Worm (Caenorhabditis elegans) whole organism, L4 larva: ENCODE measurements around the gene alkb-1.

Experiments used
- D1046.2 ChIP-seq: fragments of 200-800 bp; sonication (Bioruptor generic); IDR thresholded peaks from 2 replicates; pipeline ENCODE4 v1.3.6; 2022; ENCODE audit warnings: missing genetic modification characterization, missing compliant biosample characterization
- F10B5.3 ChIP-seq: sonication (generic microtip); optimal IDR thresholded peaks from 2 replicates; lab custom pipeline; 2016; ENCODE audit warnings: mild to moderate bottlenecking, missing genetic modification characterization, missing compliant biosample characterization
- F26F4.8 ChIP-seq: fragments of 200-800 bp; sonication (Bioruptor generic); conservative IDR thresholded peaks from 2 replicates; pipeline ENCODE4 v1.3.6; 2022; ENCODE audit warnings: missing genetic modification characterization, missing compliant biosample characterization
- T20F7.1 ChIP-seq: fragments of 200-800 bp; sonication (Bioruptor generic); optimal IDR thresholded peaks from 2 replicates; lab custom pipeline; 2018; ENCODE audit warnings: mild to moderate bottlenecking, missing genetic modification characterization, missing compliant biosample characterization
- T26A8.4 ChIP-seq: fragments of 200-800 bp; sonication (Bioruptor generic); IDR thresholded peaks from 2 replicates; pipeline ENCODE4 v1.3.6; 2022; ENCODE audit warnings: missing genetic modification characterization, missing compliant biosample characterization
- Y48G9A.11 ChIP-seq: fragments of 200-800 bp; sonication (Bioruptor generic); IDR thresholded peaks from 2 replicates; pipeline ENCODE4 v1.3.6; 2022; ENCODE audit warnings: missing genetic modification reagents, missing genetic modification characterization, missing compliant biosample characterization
- ZK546.5 ChIP-seq, 2 experiments: sonication (generic microtip); optimal IDR thresholded peaks; 2 replicates each; lab custom pipeline; 2017; ENCODE audit warnings: missing biosample characterization in 2 of 2, missing genetic modification characterization in 2 of 2
- aha-1 ChIP-seq: fragments of 150-350 bp; peaks from one replicate; lab custom pipeline; 2014; ENCODE audit warnings: missing biosample characterization, missing genetic modification characterization
- ceh-62 ChIP-seq: sonication (generic microtip); optimal IDR thresholded peaks from 2 replicates; lab custom pipeline; 2017; ENCODE audit warnings: missing biosample characterization, missing genetic modification characterization
- ceh-82 ChIP-seq: sonication (generic microtip); optimal IDR thresholded peaks from 2 replicates; lab custom pipeline; 2017; ENCODE audit warnings: missing biosample characterization, missing genetic modification characterization
- cey-2 ChIP-seq: sonication (generic microtip); optimal IDR thresholded peaks from 3 replicates; lab custom pipeline; 2017; ENCODE audit warnings: missing genetic modification characterization, mild to moderate bottlenecking, missing compliant biosample characterization, antibody characterized with exemption, borderline replicate concordance; ENCODE audit not compliant: insufficient read depth
- ctbp-1 ChIP-seq: fragments of 200-800 bp; sonication (Bioruptor generic); IDR thresholded peaks from 2 replicates; pipeline ENCODE4 v1.3.6; 2022; ENCODE audit warnings: missing genetic modification reagents, missing genetic modification characterization, missing compliant biosample characterization
- daf-12 ChIP-seq: fragments of 150-350 bp; optimal IDR thresholded peaks from 2 replicates; lab custom pipeline; 2014; ENCODE audit warnings: missing biosample characterization, missing genetic modification reagents, missing genetic modification characterization
- daf-8 ChIP-seq: fragments of 200-800 bp; sonication (Bioruptor generic); IDR thresholded peaks from 2 replicates; pipeline ENCODE4 v1.3.6; 2022; ENCODE audit warnings: missing genetic modification characterization, missing compliant biosample characterization
- dpl-1 ChIP-seq: fragments of 150-350 bp; optimal IDR thresholded peaks from 2 replicates; lab custom pipeline; 2014; ENCODE audit warnings: missing biosample characterization, missing genetic modification reagents, missing genetic modification characterization
- egl-27 ChIP-seq: sonication (generic microtip); optimal IDR thresholded peaks from 3 replicates; lab custom pipeline; 2017; ENCODE audit warnings: missing biosample characterization, missing genetic modification reagents, missing genetic modification characterization
- hif-1 ChIP-seq, 2 experiments: sonication (generic microtip); optimal IDR thresholded peaks; 2 replicates each; lab custom pipeline; 2016 to 2017; ENCODE audit warnings: missing compliant biosample characterization in 2 of 2, missing genetic modification characterization in 2 of 2, missing genetic modification reagents in 2 of 2, missing genotype in 2 of 2, mild to moderate bottlenecking in 1 of 2
- jun-1 ChIP-seq: fragments of 150-350 bp; optimal IDR thresholded peaks from 2 replicates; lab custom pipeline; 2014; ENCODE audit warnings: missing biosample characterization, missing genetic modification reagents, missing genetic modification characterization
- lin-1 ChIP-seq: fragments of 200-800 bp; sonication (Bioruptor generic); IDR thresholded peaks from 2 replicates; pipeline ENCODE4 v1.3.6; 2022; ENCODE audit warnings: missing genetic modification reagents, missing genetic modification characterization, missing compliant biosample characterization
- lin-29 ChIP-seq: fragments of 200-800 bp; sonication (Bioruptor generic); IDR thresholded peaks from 2 replicates; pipeline ENCODE4 v1.3.6; 2022; ENCODE audit warnings: missing genetic modification reagents, missing genetic modification characterization, missing compliant biosample characterization
- lir-3 ChIP-seq: sonication (generic microtip); optimal IDR thresholded peaks from 2 replicates; lab custom pipeline; 2016; ENCODE audit warnings: mild to moderate bottlenecking, missing genetic modification characterization, missing compliant biosample characterization
- lsy-2 ChIP-seq, 2 experiments: fragments of 150-350 bp in 1 of 2; sonication (generic microtip) in 1 of 2; optimal IDR thresholded peaks; 2 replicates each; lab custom pipeline; 2014 to 2017; ENCODE audit warnings: missing biosample characterization in 2 of 2, missing genetic modification characterization in 2 of 2
- madf-5 ChIP-seq, 2 experiments: fragments of 200-800 bp; sonication (Bioruptor generic); IDR thresholded peaks; 2 replicates each; pipeline ENCODE4 v1.3.6; 2022; ENCODE audit warnings: missing compliant biosample characterization in 2 of 2, missing genetic modification characterization in 2 of 2
- madf-9 ChIP-seq: fragments of 200-800 bp; sonication (Bioruptor generic); conservative IDR thresholded peaks from 2 replicates; pipeline ENCODE4 v1.3.6; 2022; ENCODE audit warnings: missing genetic modification reagents, missing genetic modification characterization, missing compliant biosample characterization
- mxl-2 ChIP-seq: fragments of 200-800 bp; sonication (Bioruptor generic); conservative IDR thresholded peaks from 2 replicates; pipeline ENCODE4 v1.3.6; 2022; ENCODE audit warnings: missing genetic modification reagents, missing genetic modification characterization, missing compliant biosample characterization
- nhr-102 ChIP-seq: sonication (generic microtip); optimal IDR thresholded peaks from 2 replicates; lab custom pipeline; 2016; ENCODE audit warnings: mild to moderate bottlenecking, missing genetic modification characterization, moderate library complexity, missing compliant biosample characterization
- nhr-11 ChIP-seq: fragments of 150-350 bp; optimal IDR thresholded peaks from 2 replicates; lab custom pipeline; 2014; ENCODE audit warnings: missing biosample characterization, missing genetic modification characterization
- nhr-111 ChIP-seq: fragments of 200-800 bp; sonication (Bioruptor generic); optimal IDR thresholded peaks from 2 replicates; lab custom pipeline; 2018; ENCODE audit warnings: mild to moderate bottlenecking, missing genetic modification characterization, missing compliant biosample characterization
- nhr-237 ChIP-seq: sonication (generic microtip); optimal IDR thresholded peaks from 2 replicates; lab custom pipeline; 2017; ENCODE audit warnings: missing biosample characterization, missing genetic modification characterization
- nhr-41 ChIP-seq: fragments of 200-800 bp; sonication (Bioruptor generic); IDR thresholded peaks from 2 replicates; pipeline ENCODE4 v1.3.6; 2022; ENCODE audit warnings: missing genetic modification reagents, missing genetic modification characterization, missing compliant biosample characterization
- nhr-48 ChIP-seq: sonication (generic microtip); optimal IDR thresholded peaks from 2 replicates; lab custom pipeline; 2016; ENCODE audit warnings: mild to moderate bottlenecking, missing genetic modification characterization, missing compliant biosample characterization
- nhr-77 ChIP-seq: fragments of 150-350 bp; optimal IDR thresholded peaks from 2 replicates; lab custom pipeline; 2014; ENCODE audit warnings: missing biosample characterization, missing genetic modification characterization
- php-3 ChIP-seq: fragments of 200-800 bp; sonication (Bioruptor generic); IDR thresholded peaks from 2 replicates; pipeline ENCODE4 v1.3.6; 2022; ENCODE audit warnings: missing genetic modification reagents, missing genetic modification characterization, missing compliant biosample characterization
- rbr-2 ChIP-seq: sonication (generic microtip); optimal IDR thresholded peaks from 2 replicates; lab custom pipeline; 2016; ENCODE audit warnings: missing genotype, missing genetic modification characterization, missing compliant biosample characterization
- set-16 ChIP-seq: fragments of 200-800 bp; sonication (Bioruptor generic); IDR thresholded peaks from 2 replicates; pipeline ENCODE4 v1.3.6; 2022; ENCODE audit warnings: missing genetic modification reagents, missing genetic modification characterization, missing compliant biosample characterization
- skn-1 ChIP-seq: fragments of 150-350 bp; optimal IDR thresholded peaks from 2 replicates; lab custom pipeline; 2014; ENCODE audit warnings: missing biosample characterization, missing genetic modification characterization
- snpc-4 ChIP-seq: fragments of 150-350 bp; optimal IDR thresholded peaks from 2 replicates; lab custom pipeline; 2014; ENCODE audit warnings: missing biosample characterization, missing genetic modification characterization
- spr-1 ChIP-seq: sonication (generic microtip); optimal IDR thresholded peaks from 2 replicates; lab custom pipeline; 2016; ENCODE audit warnings: mild to moderate bottlenecking, missing genetic modification characterization, missing compliant biosample characterization
- tra-1 ChIP-seq: fragments of 200-800 bp; sonication (Bioruptor generic); IDR thresholded peaks from 2 replicates; pipeline ENCODE4 v1.3.6; 2022; ENCODE audit warnings: missing genetic modification reagents, missing genetic modification characterization, missing compliant biosample characterization
- unc-130 ChIP-seq: sonication (generic microtip); optimal IDR thresholded peaks from 2 replicates; lab custom pipeline; 2016; ENCODE audit warnings: missing genetic modification reagents, missing genetic modification characterization, missing compliant biosample characterization
- unc-62 ChIP-seq, 3 experiments: fragments of 150-350 bp in 1 of 3; sonication (generic microtip); optimal IDR thresholded peaks in 2 of 3; peaks in 1 of 3; 1 replicate in 1 of 3; 2 replicates in 2 of 3; lab custom pipeline; 2014 to 2017; ENCODE audit warnings: missing biosample characterization in 3 of 3, missing genetic modification characterization in 3 of 3, missing genetic modification reagents in 3 of 3, missing genotype in 1 of 3
- vab-7 ChIP-seq: fragments of 200-800 bp; sonication (Bioruptor generic); IDR thresholded peaks from 2 replicates; pipeline ENCODE4 v1.3.6; 2022; ENCODE audit warnings: missing genetic modification reagents, missing genetic modification characterization, missing compliant biosample characterization
- zag-1 ChIP-seq: fragments of 150-350 bp; optimal IDR thresholded peaks from 2 replicates; lab custom pipeline; 2014; ENCODE audit warnings: missing biosample characterization, missing genetic modification characterization

The alkb-1 gene

ce11 chrII:1397703-1398102, 14.5 kb upstream of the alkb-1 start, which contains the start of gene F54D12.8:
F54D12.8 (minus strand) TSS chrII:1398038.
- TF ChIP-seq unc-62 (GFP tag; optimal IDR thresholded peaks at IDR 0.05 in 1 of 2; lab: Kevin White, UChicago) (peak in 1 of 2 experiments; percentile 96), unc-62 (tag; optimal IDR thresholded peaks at IDR 0.05; lab: Kevin White, UChicago) (no peak), Y48G9A.11 (GFP tag; lab: Robert Waterston, UW) (no peak)
- TF ChIP-seq, all 104 proteins: peak for 1

ce11 chrII:1398396-1398795, 13.8 kb upstream of the alkb-1 start, which contains the start of gene F54D12.2:
F54D12.2 (plus strand) TSS chrII:1398696.
- TF ChIP-seq daf-12 (tag; lab: Kevin White, UChicago): no peak
- no peak for TF ChIP-seq egl-27 (tag; lab: Kevin White, UChicago)
- no peak for TF ChIP-seq set-16 (GFP tag; lab: Robert Waterston, UW)
- TF ChIP-seq nhr-237 (tag; lab: Kevin White, UChicago): no peak
- no peak for TF ChIP-seq spr-1 (tag; lab: Kevin White, UChicago)
- no peak for TF ChIP-seq ceh-82 (tag; lab: Kevin White, UChicago)
- TF ChIP-seq lin-1 (GFP tag; lab: Robert Waterston, UW): no peak
- TF ChIP-seq jun-1 (tag; lab: Kevin White, UChicago): no peak
- no peak for TF ChIP-seq lin-29 (GFP tag; lab: Robert Waterston, UW)
- no peak for TF ChIP-seq ceh-62 (tag; lab: Kevin White, UChicago)
- no peak for TF ChIP-seq aha-1 (tag; lab: Kevin White, UChicago)
- TF ChIP-seq nhr-48 (tag; lab: Kevin White, UChicago): no peak
- no peak for TF ChIP-seq rbr-2 (tag; lab: Kevin White, UChicago)
- no peak for TF ChIP-seq cey-2
- no peak for TF ChIP-seq hif-1 (tag; optimal IDR thresholded peaks at IDR 0.05; lab: Kevin White, UChicago)
- TF ChIP-seq nhr-11 (tag; lab: Kevin White, UChicago): no peak
- TF ChIP-seq nhr-77: no peak

ce11 chrII:1400105-1400504, 12.1 kb upstream of the alkb-1 start, which contains the start of gene F54D12.1:
F54D12.1 (plus strand) TSS chrII:1400405.
- TF ChIP-seq dpl-1 (GFP tag; lab: Kevin White, UChicago) (no peak), skn-1 (tag; lab: Kevin White, UChicago) (no peak), ctbp-1 (GFP tag; lab: Robert Waterston, UW) (no peak), nhr-102 (tag; lab: Kevin White, UChicago) (no peak), tra-1 (no peak), F10B5.3 (no peak), ceh-62 (tag; lab: Kevin White, UChicago) (no peak), nhr-11 (tag; lab: Kevin White, UChicago) (no peak), unc-130 (GFP tag; lab: Kevin White, UChicago) (no peak), nhr-48 (tag; lab: Kevin White, UChicago) (no peak), daf-8 (GFP tag; lab: Robert Waterston, UW) (no peak), nhr-111 (GFP tag; lab: Kevin White, UChicago) (no peak), T20F7.1 (GFP tag; lab: Kevin White, UChicago) (no peak), ZK546.5 (tag; optimal IDR thresholded peaks at IDR 0.05; lab: Kevin White, UChicago) (no peak), madf-9 (GFP tag; lab: Robert Waterston, UW) (no peak), lir-3 (tag; lab: Kevin White, UChicago) (no peak), D1046.2 (GFP tag; lab: Robert Waterston, UW) (no peak), zag-1 (tag; lab: Kevin White, UChicago) (no peak)
- TF ChIP-seq, all 104 proteins: peak for 0

ce11 chrII:1401474-1401873, 10.7 kb upstream of the alkb-1 start, which contains the start of gene Y51H7C.8:
Y51H7C.8 (plus strand) TSS chrII:1401774.
- TF ChIP-seq T20F7.1 (GFP tag; lab: Kevin White, UChicago) (no peak), nhr-77 (no peak), madf-5 (GFP tag; IDR thresholded peaks at IDR 0.05; lab: Robert Waterston, UW) (no peak), snpc-4 (tag; lab: Kevin White, UChicago) (no peak), vab-7 (GFP tag; lab: Robert Waterston, UW) (no peak), daf-12 (tag; lab: Kevin White, UChicago) (no peak), lsy-2 (tag; optimal IDR thresholded peaks at IDR 0.05; lab: Kevin White, UChicago) (no peak), lir-3 (tag; lab: Kevin White, UChicago) (no peak), php-3 (GFP tag; lab: Robert Waterston, UW) (no peak), Y48G9A.11 (GFP tag; lab: Robert Waterston, UW) (no peak), F26F4.8 (no peak), nhr-41 (no peak), mxl-2 (GFP tag; lab: Robert Waterston, UW) (no peak), T26A8.4 (GFP tag; lab: Robert Waterston, UW) (no peak), lin-29 (GFP tag; lab: Robert Waterston, UW) (no peak)
